Fruit fly (Drosophila melanogaster) whole organism, embryonic: Measurements from ENCODE around the gene CG14854.
A peak's percentile ranks its signal among the peaks of the same experiment; 100 is the strongest.

Experiments
- Abd-B ChIP-seq: fragments of 200-800 bp; sonication (Bioruptor generic); optimal IDR thresholded peaks from 2 replicates; lab custom pipeline; 2018; ENCODE audit warnings: missing biosample characterization, mild to moderate bottlenecking, missing genetic modification characterization, moderate library complexity
- Adf1 ChIP-seq: fragments of 200-800 bp; sonication (Bioruptor generic); IDR thresholded peaks from 2 replicates; pipeline ENCODE4 v1.3.6; 2022; ENCODE audit warnings: missing biosample characterization, missing genetic modification characterization
- BEAF-32 ChIP-seq: fragments of 200-800 bp; sonication (Bioruptor generic); optimal IDR thresholded peaks from 3 replicates; lab custom pipeline; 2017; ENCODE audit warnings: missing biosample characterization, missing genetic modification characterization, mild to moderate bottlenecking, moderate library complexity, missing genetic modification reagents
- CG12071 ChIP-seq: fragments of 200-800 bp; sonication (Bioruptor generic); optimal IDR thresholded peaks from 3 replicates; lab custom pipeline; 2018; ENCODE audit warnings: missing biosample characterization, mild to moderate bottlenecking, missing genetic modification characterization
- CG12219 ChIP-seq: fragments of 200-800 bp; sonication (Bioruptor generic); optimal IDR thresholded peaks from 3 replicates; lab custom pipeline; 2018; ENCODE audit warnings: missing biosample characterization, mild to moderate bottlenecking, missing genetic modification characterization
- CG1233 ChIP-seq: fragments of 200-800 bp; sonication (Bioruptor generic); optimal IDR thresholded peaks from 4 replicates; lab custom pipeline; 2018; ENCODE audit warnings: missing biosample characterization, mild to moderate bottlenecking, missing genetic modification characterization
- CG13287 ChIP-seq: fragments of 200-800 bp; sonication (Bioruptor generic); IDR thresholded peaks from 2 replicates; pipeline ENCODE4 v1.3.6; 2022; ENCODE audit warnings: missing biosample characterization, missing genetic modification characterization; ENCODE audit not compliant: partially characterized antibody
- CG1647 ChIP-seq: fragments of 200-800 bp; sonication (Bioruptor generic); optimal IDR thresholded peaks from 3 replicates; lab custom pipeline; 2016; ENCODE audit warnings: missing biosample characterization, missing genetic modification characterization
- CG1792 ChIP-seq: fragments of 200-800 bp; sonication (Bioruptor generic); optimal IDR thresholded peaks from 2 replicates; lab custom pipeline; 2016; ENCODE audit warnings: missing biosample characterization, missing genetic modification characterization
- CG2116 ChIP-seq: fragments of 200-800 bp; sonication (Bioruptor generic); optimal IDR thresholded peaks from 3 replicates; lab custom pipeline; 2018; ENCODE audit warnings: missing biosample characterization, mild to moderate bottlenecking, missing genetic modification characterization
- CG31388 ChIP-seq: fragments of 200-800 bp; sonication (Bioruptor generic); optimal IDR thresholded peaks from 2 replicates; lab custom pipeline; 2016; ENCODE audit warnings: missing biosample characterization, missing genetic modification characterization
- CG3163 ChIP-seq: fragments of 200-800 bp; sonication (Bioruptor generic); optimal IDR thresholded peaks from 3 replicates; lab custom pipeline; 2016; ENCODE audit warnings: missing biosample characterization, missing genetic modification characterization
- CG34422 ChIP-seq: fragments of 200-800 bp; sonication (Bioruptor generic); IDR thresholded peaks from 3 replicates; pipeline ENCODE4 v1.3.6; 2022; ENCODE audit warnings: missing biosample characterization, missing genetic modification characterization
- CG5245 ChIP-seq: fragments of 200-800 bp; sonication (Bioruptor generic); optimal IDR thresholded peaks from 3 replicates; lab custom pipeline; 2016; ENCODE audit warnings: missing biosample characterization, missing genetic modification characterization
- CG6854 ChIP-seq: fragments of 200-800 bp; sonication (Bioruptor generic); optimal IDR thresholded peaks from 3 replicates; lab custom pipeline; 2017; ENCODE audit warnings: missing biosample characterization, mild to moderate bottlenecking, missing genetic modification characterization
- CG7556 ChIP-seq: fragments of 200-800 bp; sonication (Bioruptor generic); optimal IDR thresholded peaks from 2 replicates; lab custom pipeline; 2017; ENCODE audit warnings: missing biosample characterization, mild to moderate bottlenecking, missing genetic modification characterization
- CG7839 ChIP-seq: fragments of 200-800 bp; sonication (Bioruptor generic); optimal IDR thresholded peaks from 3 replicates; lab custom pipeline; 2018; ENCODE audit warnings: missing biosample characterization, mild to moderate bottlenecking, missing genetic modification characterization, moderate library complexity
- CG8290 ChIP-seq, 3 experiments: fragments of 200-800 bp; sonication (Bioruptor generic); optimal IDR thresholded peaks; 2 replicates each; lab custom pipeline; 2016 to 2019; ENCODE audit warnings: missing biosample characterization in 3 of 3, missing genetic modification characterization in 3 of 3, mild to moderate bottlenecking in 2 of 3, moderate library complexity in 1 of 3
- CG8924 ChIP-seq: fragments of 200-800 bp; optimal IDR thresholded peaks from 3 replicates; lab custom pipeline; 2019; ENCODE audit warnings: missing biosample characterization, mild to moderate bottlenecking, missing genetic modification characterization, moderate library complexity
- CTCF ChIP-seq: fragments of 200-800 bp; sonication (Bioruptor generic); optimal IDR thresholded peaks from 2 replicates; lab custom pipeline; 2017; ENCODE audit warnings: missing biosample characterization, mild to moderate bottlenecking, missing genetic modification characterization, moderate library complexity
- Chrac-16 ChIP-seq: fragments of 200-800 bp; sonication (Bioruptor generic); optimal IDR thresholded peaks from 3 replicates; lab custom pipeline; 2016; ENCODE audit warnings: missing biosample characterization, missing genetic modification characterization
- Dll ChIP-seq: fragments of 200-800 bp; sonication (Bioruptor generic); IDR thresholded peaks from 4 replicates; pipeline ENCODE4 v1.3.6; 2022; ENCODE audit warnings: missing biosample characterization, missing genetic modification characterization; ENCODE audit not compliant: partially characterized antibody
- Elba2 ChIP-seq: fragments of 200-800 bp; sonication (Bioruptor generic); optimal IDR thresholded peaks from 3 replicates; lab custom pipeline; 2016; ENCODE audit warnings: missing biosample characterization, missing genetic modification characterization
- GATAe ChIP-seq: fragments of 200-800 bp; sonication (Bioruptor generic); conservative IDR thresholded peaks from 2 replicates; pipeline ENCODE4 v1.3.6; 2022; ENCODE audit warnings: missing biosample characterization, missing genetic modification characterization
- Gsc ChIP-seq: fragments of 200-800 bp; sonication (Bioruptor generic); IDR thresholded peaks from 2 replicates; pipeline ENCODE4 v1.3.6; 2022; ENCODE audit warnings: missing biosample characterization, missing genetic modification characterization
- Gug ChIP-seq: fragments of 200-800 bp; sonication (Bioruptor generic); IDR thresholded peaks from 4 replicates; pipeline ENCODE4 v1.3.6; 2022; ENCODE audit warnings: missing biosample characterization, missing genetic modification characterization
- Hr78 ChIP-seq, 2 experiments: fragments of 200-800 bp in 1 of 2; fragments of >200 bp in 1 of 2; sonication (Bioruptor generic) in 1 of 2; optimal IDR thresholded peaks; 2 replicates each; lab custom pipeline; 2017 to 2019; ENCODE audit warnings: missing biosample characterization in 2 of 2, missing genetic modification characterization in 2 of 2, mild to moderate bottlenecking in 1 of 2, moderate library complexity in 1 of 2
- ac ChIP-seq: fragments of 200-800 bp; sonication (Bioruptor generic); optimal IDR thresholded peaks from 3 replicates; lab custom pipeline; 2017; ENCODE audit warnings: missing biosample characterization, mild to moderate bottlenecking, missing genetic modification characterization
- ash1 ChIP-seq: fragments of 200-800 bp; sonication (Bioruptor generic); optimal IDR thresholded peaks from 2 replicates; lab custom pipeline; 2018; ENCODE audit warnings: missing biosample characterization, mild to moderate bottlenecking, missing genetic modification characterization
- caup ChIP-seq: fragments of 200-800 bp; sonication (Bioruptor generic); optimal IDR thresholded peaks from 3 replicates; lab custom pipeline; 2017; ENCODE audit warnings: missing biosample characterization, mild to moderate bottlenecking, missing genetic modification characterization, moderate library complexity; ENCODE audit not compliant: severe bottlenecking
- chif ChIP-seq, 2 experiments: fragments of 200-800 bp; sonication (Bioruptor generic); optimal IDR thresholded peaks; 3 replicates each; lab custom pipeline; 2016; ENCODE audit warnings: missing biosample characterization in 2 of 2, missing genetic modification characterization in 2 of 2
- dan ChIP-seq: fragments of 200-800 bp; sonication (Bioruptor generic); IDR thresholded peaks from 2 replicates; pipeline ENCODE4 v1.3.6; 2022; ENCODE audit warnings: missing biosample characterization, missing genetic modification characterization
- dpn ChIP-seq, 2 experiments: fragments of 200-800 bp; sonication (Bioruptor generic); optimal IDR thresholded peaks; 3 replicates each; lab custom pipeline; 2016; ENCODE audit warnings: missing biosample characterization in 2 of 2, missing genetic modification characterization in 2 of 2
- gce ChIP-seq: fragments of 200-800 bp; sonication (Bioruptor generic); IDR thresholded peaks from 3 replicates; pipeline ENCODE4 v1.3.6; 2022; ENCODE audit warnings: missing biosample characterization, missing genetic modification characterization
- jumu ChIP-seq: fragments of 200-800 bp; sonication (Bioruptor generic); optimal IDR thresholded peaks from 3 replicates; lab custom pipeline; 2016; ENCODE audit warnings: missing biosample characterization, missing genetic modification characterization
- klu ChIP-seq: fragments of 200-800 bp; sonication (Bioruptor generic); IDR thresholded peaks from 2 replicates; pipeline ENCODE4 v1.3.6; 2022; ENCODE audit warnings: missing biosample characterization, missing genetic modification characterization
- mam ChIP-seq: fragments of 200-800 bp; sonication (Bioruptor generic); optimal IDR thresholded peaks from 3 replicates; lab custom pipeline; 2016; ENCODE audit warnings: missing biosample characterization, missing genetic modification characterization
- nom ChIP-seq: fragments of 200-800 bp; sonication (Bioruptor generic); optimal IDR thresholded peaks from 2 replicates; lab custom pipeline; 2017; ENCODE audit warnings: missing biosample characterization, missing genetic modification characterization, mild to moderate bottlenecking, moderate library complexity, missing genetic modification reagents
- trem ChIP-seq: fragments of 200-800 bp; optimal IDR thresholded peaks from 3 replicates; lab custom pipeline; 2019; ENCODE audit warnings: missing biosample characterization, mild to moderate bottlenecking, missing genetic modification characterization, moderate library complexity
- zen ChIP-seq: fragments of 200-800 bp; sonication (Bioruptor generic); optimal IDR thresholded peaks from 3 replicates; lab custom pipeline; 2018; ENCODE audit warnings: missing biosample characterization, mild to moderate bottlenecking, missing genetic modification characterization, moderate library complexity

CG14854 gene

DNA sequence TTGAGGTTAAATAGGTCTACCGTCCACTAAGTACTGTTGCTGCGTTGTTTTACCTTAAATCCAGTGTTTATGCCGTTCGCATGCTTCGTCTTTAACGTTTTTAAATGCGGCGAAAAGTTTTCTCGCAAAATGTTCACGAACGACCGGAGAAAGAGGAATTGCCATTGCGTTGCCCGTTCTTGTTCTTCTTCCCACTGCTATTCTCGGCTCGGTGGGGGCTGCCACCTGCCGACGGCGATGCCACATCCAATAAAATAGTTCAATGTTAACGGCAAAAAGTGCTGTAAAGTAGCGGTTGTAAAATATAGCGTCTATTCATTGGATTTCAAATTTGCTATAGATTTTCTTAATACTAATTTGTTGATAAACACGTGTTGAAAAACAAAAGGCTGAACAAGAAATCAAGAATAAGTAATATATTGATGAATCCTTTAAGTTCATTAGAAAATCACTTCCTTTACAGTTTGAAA lies 15.9 kb upstream of the CG14854 start, which contains the start of gene CG7987 (continued):
- TF ChIP-seq CG34422 (GFP tag; lab: Robert Waterston, UW) (peak; percentile 53; the same call in 2 of the 3 replicates), mam (peak; percentile 34), Dll (GFP tag; lab: Robert Waterston, UW) (0 out of 4 replicates have a peak, but pooled peaks have one; percentile 32), CG3163 (peak; percentile 36), GATAe (no peak), CG7839 (no peak), CG2116 (GFP tag; lab: Kevin White, UChicago) (peak; percentile 29), caup (no peak), ash1 (GFP tag; lab: Kevin White, UChicago) (no peak), BEAF-32 (GFP tag; lab: Kevin White, UChicago) (peak; percentile 17), CG1647 (GFP tag; lab: Kevin White, UChicago) (no peak), ac (GFP tag; lab: Kevin White, UChicago) (no peak), CG12219 (GFP tag; lab: Kevin White, UChicago) (no peak), jumu (GFP tag; lab: Kevin White, UChicago) (peak; percentile 37), Gug (GFP tag; lab: Robert Waterston, UW) (no peak), dpn (GFP tag; optimal IDR thresholded peaks at IDR 0.05; lab: Kevin White, UChicago) (peak in 1 of 2 experiments; percentile 38), Chrac-16 (GFP tag; lab: Kevin White, UChicago) (no peak), CG31388 (GFP tag; lab: Kevin White, UChicago) (no peak), CG13287 (GFP tag; lab: Robert Waterston, UW) (peak; percentile 68), Abd-B (GFP tag; lab: Kevin White, UChicago) (peak; percentile 22), klu (GFP tag; lab: Robert Waterston, UW) (no peak), CG1233 (GFP tag; lab: Kevin White, UChicago) (no peak), chif (GFP tag; optimal IDR thresholded peaks at IDR 0.05; lab: Kevin White, UChicago) (no peak), CG7556 (no peak), CG8290 (GFP tag; optimal IDR thresholded peaks at IDR 0.05; lab: Kevin White, UChicago) (peak; percentile 7), CG8290 (tag; optimal IDR thresholded peaks at IDR 0.05; lab: Kevin White, UChicago) (peak in 1 of 2 experiments; percentile 84), CG6854 (GFP tag; lab: Kevin White, UChicago) (no peak), CG5245 (GFP tag; lab: Kevin White, UChicago) (no peak), CG12071 (no peak), gce (GFP tag; lab: Robert Waterston, UW) (no peak), Gsc (GFP tag; lab: Robert Waterston, UW) (no peak), Hr78 (GFP tag; optimal IDR thresholded peaks at IDR 0.05; lab: Kevin White, UChicago) (no peak), CG1792 (GFP tag; lab: Kevin White, UChicago) (no peak), dan (no peak), Elba2 (no peak), trem (tag; lab: Kevin White, UChicago) (peak; percentile 47), zen (tag; lab: Kevin White, UChicago) (peak; percentile 19), CG8924 (no peak), Adf1 (GFP tag; lab: Robert Waterston, UW) (no peak), nom (GFP tag; lab: Kevin White, UChicago) (no peak), CTCF (GFP tag; lab: Kevin White, UChicago) (peak; percentile 68)
